Worm (Caenorhabditis elegans): ENCODE measurements around the gene K04E7.1.

- TF ChIP-seq flt-1 (GFP tag; IDR thresholded peaks at IDR 0.05), result no peak
- no peak for TF ChIP-seq ztf-29 (GFP tag; IDR thresholded peaks at IDR 0.05)
- no peak for TF ChIP-seq T22C8.4 (GFP tag; IDR thresholded peaks at IDR 0.05)
- no peak for TF ChIP-seq tab-1 (GFP tag; IDR thresholded peaks at IDR 0.05)
- TF ChIP-seq ztf-23 (GFP tag; IDR thresholded peaks at IDR 0.05), result no peak
- no peak for TF ChIP-seq cog-1 (tag; optimal IDR thresholded peaks at IDR 0.05)
- no peak for TF ChIP-seq ref-1 (GFP tag; conservative IDR thresholded peaks at IDR 0.05)
These were observed 3.4 kb upstream of the K04E7.1 start for ce11 chrX:6458467-6458866.

Data from whole organism, midembryonic.